Worm (Caenorhabditis elegans): ENCODE results near the gene tag-340.

ce11 chrIII:4910956-4911355 is 10.6 kb downstream of the tag-340 start, which contains the start of gene F26F4.2:
- TF ChIP-seq ztf-23 (GFP tag; IDR thresholded peaks at IDR 0.05) (no peak), flt-1 (GFP tag; IDR thresholded peaks at IDR 0.05) (no peak), T22C8.4 (GFP tag; IDR thresholded peaks at IDR 0.05) (no peak)

All from whole organism, midembryonic.